Fruit fly (Drosophila melanogaster) whole organism, embryonic: ENCODE measurements around the gene nAChRalpha5.

ENCODE experiments used
- CG10959 ChIP-seq: fragments of 200-800 bp; sonication (Bioruptor generic); IDR thresholded peaks from 2 replicates; pipeline ENCODE4 v1.3.6; 2022; ENCODE audit warnings: missing biosample characterization, missing genetic modification characterization
- CG11560 ChIP-seq: fragments of 200-800 bp; sonication (Bioruptor generic); IDR thresholded peaks from 3 replicates; pipeline ENCODE4 v1.3.6; 2022; ENCODE audit warnings: missing biosample characterization, missing genetic modification characterization
- CG30020 ChIP-seq: fragments of 200-800 bp; optimal IDR thresholded peaks from 2 replicates; lab custom pipeline; 2019; ENCODE audit warnings: missing biosample characterization, mild to moderate bottlenecking, missing genetic modification characterization, moderate library complexity
- CG3847 ChIP-seq: fragments of 200-800 bp; sonication (Bioruptor generic); IDR thresholded peaks from 2 replicates; pipeline ENCODE4 v1.3.6; 2022; ENCODE audit warnings: missing biosample characterization, missing genetic modification characterization
- CG9932 ChIP-seq: fragments of 200-800 bp; sonication (Bioruptor generic); IDR thresholded peaks from 2 replicates; pipeline ENCODE4 v1.3.6; 2022; ENCODE audit warnings: missing biosample characterization, missing genetic modification characterization
- Mes4 ChIP-seq: fragments of 200-800 bp; sonication (Bioruptor generic); optimal IDR thresholded peaks from 2 replicates; lab custom pipeline; 2016; ENCODE audit warnings: missing biosample characterization, missing genetic modification characterization
- Ptx1 ChIP-seq: fragments of 200-800 bp; sonication (Bioruptor generic); IDR thresholded peaks from 2 replicates; pipeline ENCODE4 v1.3.6; 2022; ENCODE audit warnings: missing biosample characterization, missing genetic modification characterization
- bab2 ChIP-seq: fragments of 200-800 bp; sonication (Bioruptor generic); optimal IDR thresholded peaks from 2 replicates; lab custom pipeline; 2016; ENCODE audit warnings: missing biosample characterization, missing genetic modification characterization
- corto ChIP-seq: fragments of 200-800 bp; sonication (Bioruptor generic); optimal IDR thresholded peaks from 2 replicates; lab custom pipeline; 2016; ENCODE audit warnings: missing biosample characterization, mild to moderate bottlenecking, missing genetic modification characterization, moderate library complexity
- da ChIP-seq: fragments of 200-800 bp; sonication (Bioruptor generic); optimal IDR thresholded peaks from 2 replicates; lab custom pipeline; 2016; ENCODE audit warnings: missing biosample characterization, missing genetic modification characterization
- gcm ChIP-seq: fragments of 200-800 bp; sonication (Bioruptor generic); optimal IDR thresholded peaks from 2 replicates; lab custom pipeline; 2019; ENCODE audit warnings: missing biosample characterization, mild to moderate bottlenecking, missing genetic modification characterization, moderate library complexity
- inv ChIP-seq: fragments of 200-800 bp; sonication (Bioruptor generic); IDR thresholded peaks from 2 replicates; pipeline ENCODE4 v1.3.6; 2022; ENCODE audit warnings: missing biosample characterization, missing genetic modification characterization; ENCODE audit not compliant: partially characterized antibody
- usp ChIP-seq: fragments of >200 bp; optimal IDR thresholded peaks from 2 replicates; lab custom pipeline; 2017; ENCODE audit warnings: missing biosample characterization, missing genetic modification characterization

DNA sequence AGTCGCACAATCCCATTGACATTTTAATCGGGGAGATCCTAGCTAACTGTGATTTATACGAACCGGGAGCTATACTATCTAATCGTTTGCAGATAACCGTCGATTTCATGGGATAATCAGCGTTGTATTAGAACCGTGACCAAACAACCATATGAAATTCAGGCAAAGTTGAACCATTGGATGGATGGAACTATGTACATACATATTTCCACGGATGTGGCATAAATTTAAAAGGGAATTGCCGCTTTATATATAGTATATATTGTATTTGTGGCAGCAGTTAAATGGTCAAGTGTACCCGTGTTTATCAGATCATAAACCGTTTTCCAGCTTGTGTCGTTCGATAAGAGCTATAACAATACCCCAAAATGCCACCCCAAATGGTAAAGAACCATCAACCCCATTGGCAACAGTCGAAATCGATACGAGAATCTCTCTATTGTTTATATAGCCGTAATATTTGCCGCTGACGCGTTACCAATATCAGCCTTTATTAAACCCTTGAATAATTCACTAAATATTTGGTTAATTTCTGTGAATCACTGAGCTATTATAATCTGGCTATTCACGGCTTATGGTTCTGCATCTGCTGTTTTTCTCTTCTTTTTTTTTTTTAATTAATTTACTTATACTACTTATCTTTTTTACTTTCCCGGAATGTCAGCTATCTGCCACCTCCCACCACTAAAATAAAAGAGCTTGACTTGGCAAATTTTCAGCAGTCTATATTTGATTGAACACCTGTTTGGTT, 27.5 kb upstream of the nAChRalpha5 start, which contains the start of gene bgm:
- TF ChIP-seq CG3847 (no peak), Mes4 (GFP tag; lab: Kevin White, UChicago) (no peak), inv (GFP tag; lab: Robert Waterston, UW) (no peak), CG10959 (GFP tag; lab: Robert Waterston, UW) (no peak), corto (GFP tag; lab: Kevin White, UChicago) (no peak), CG11560 (tag; lab: Robert Waterston, UW) (no peak), bab2 (GFP tag; lab: Kevin White, UChicago) (no peak), Ptx1 (GFP tag; lab: Robert Waterston, UW) (no peak), da (GFP tag; lab: Kevin White, UChicago) (no peak), gcm (GFP tag; lab: Kevin White, UChicago) (no peak), CG9932 (GFP tag; lab: Robert Waterston, UW) (no peak), usp (no peak), CG30020 (tag; lab: Kevin White, UChicago) (no peak)
